Worm (Caenorhabditis elegans) whole organism, L2 larva: ENCODE measurements around the gene sre-10.
A peak's percentile ranks its signal among the peaks of the same experiment; 100 is the strongest.

Experiments
- C34F6.9 ChIP-seq: fragments of 150-350 bp; optimal IDR thresholded peaks from 2 replicates; lab custom pipeline; 2014; ENCODE audit warnings: missing biosample characterization, missing genetic modification characterization
- R02D3.7 ChIP-seq: fragments of 150-350 bp; optimal IDR thresholded peaks from 2 replicates; lab custom pipeline; 2014; ENCODE audit warnings: missing biosample characterization, missing genetic modification characterization
- Y55F3AM.14 ChIP-seq: fragments of 200-800 bp; sonication (Bioruptor generic); optimal IDR thresholded peaks from 2 replicates; lab custom pipeline; 2018; ENCODE audit warnings: mild to moderate bottlenecking, missing genetic modification characterization, missing compliant biosample characterization
- alr-1 ChIP-seq: fragments of 150-350 bp; optimal IDR thresholded peaks from 2 replicates; lab custom pipeline; 2014; ENCODE audit warnings: missing biosample characterization, missing genetic modification characterization
- aly-2 ChIP-seq: fragments of 150-350 bp; optimal IDR thresholded peaks from 2 replicates; lab custom pipeline; 2014; ENCODE audit warnings: missing biosample characterization, missing genetic modification characterization
- ama-1 ChIP-seq: fragments of 150-350 bp; optimal IDR thresholded peaks from 2 replicates; lab custom pipeline; 2018; ENCODE audit warnings: inconsistent platforms
- blmp-1 ChIP-seq: sonication (generic microtip); optimal IDR thresholded peaks from 2 replicates; lab custom pipeline; 2017; ENCODE audit warnings: missing genetic modification characterization, mild to moderate bottlenecking, missing compliant biosample characterization, antibody characterized with exemption, moderate library complexity; ENCODE audit not compliant: insufficient read depth
- ceh-16 ChIP-seq: fragments of 150-350 bp; optimal IDR thresholded peaks from 2 replicates; lab custom pipeline; 2014; ENCODE audit warnings: missing biosample characterization, missing genetic modification characterization
- ceh-82 ChIP-seq: fragments of 150-350 bp; optimal IDR thresholded peaks from 2 replicates; lab custom pipeline; 2014; ENCODE audit warnings: missing biosample characterization, missing genetic modification characterization
- crh-2 ChIP-seq: sonication (generic microtip); optimal IDR thresholded peaks from 2 replicates; lab custom pipeline; 2017; ENCODE audit warnings: missing biosample characterization, missing genetic modification characterization
- dmd-4 ChIP-seq: sonication (generic microtip); optimal IDR thresholded peaks from 2 replicates; lab custom pipeline; 2017; ENCODE audit warnings: missing biosample characterization, missing genetic modification characterization
- elt-1 ChIP-seq: fragments of 150-350 bp; optimal IDR thresholded peaks from 2 replicates; lab custom pipeline; 2014; ENCODE audit warnings: missing biosample characterization, missing genetic modification characterization
- fos-1 ChIP-seq: fragments of 150-350 bp; optimal IDR thresholded peaks from 2 replicates; lab custom pipeline; 2014; ENCODE audit warnings: missing biosample characterization, missing genetic modification characterization
- gmeb-1 ChIP-seq: fragments of 150-350 bp; optimal IDR thresholded peaks from 2 replicates; lab custom pipeline; 2014; ENCODE audit warnings: missing biosample characterization, missing genetic modification characterization
- lin-11 ChIP-seq: fragments of 150-350 bp; sonication (generic microtip); optimal IDR thresholded peaks from 2 replicates; lab custom pipeline; 2014; ENCODE audit warnings: missing biosample characterization, missing genetic modification characterization, inconsistent platforms, mixed read lengths
- lin-13 ChIP-seq: fragments of 150-350 bp; optimal IDR thresholded peaks from 2 replicates; lab custom pipeline; 2014; ENCODE audit warnings: missing biosample characterization, missing genetic modification reagents, missing genetic modification characterization
- lsy-2 ChIP-seq, 2 experiments: fragments of 150-350 bp in 1 of 2; sonication (generic microtip) in 1 of 2; optimal IDR thresholded peaks; 2 replicates each; lab custom pipeline; 2014 to 2017; ENCODE audit warnings: missing biosample characterization in 2 of 2, missing genetic modification characterization in 2 of 2
- mab-5 ChIP-seq: fragments of 150-350 bp; optimal IDR thresholded peaks from 2 replicates; lab custom pipeline; 2014; ENCODE audit warnings: missing biosample characterization, missing genetic modification characterization
- mbf-1 ChIP-seq: sonication (generic microtip); optimal IDR thresholded peaks from 2 replicates; lab custom pipeline; 2017; ENCODE audit warnings: missing biosample characterization, missing genetic modification characterization
- mdl-1 ChIP-seq, 2 experiments: fragments of 150-350 bp in 1 of 2; sonication (generic microtip) in 1 of 2; optimal IDR thresholded peaks; 2 replicates each; lab custom pipeline; 2017; ENCODE audit warnings: missing biosample characterization in 2 of 2, missing genetic modification characterization in 2 of 2
- nhr-11 ChIP-seq: fragments of 150-350 bp; optimal IDR thresholded peaks from 2 replicates; lab custom pipeline; 2014; ENCODE audit warnings: missing biosample characterization, missing genetic modification characterization
- nhr-12 ChIP-seq: fragments of 150-350 bp; optimal IDR thresholded peaks from 2 replicates; lab custom pipeline; 2014; ENCODE audit warnings: missing biosample characterization, missing genetic modification characterization
- nhr-21 ChIP-seq: fragments of 150-350 bp; optimal IDR thresholded peaks from 2 replicates; lab custom pipeline; 2014; ENCODE audit warnings: missing biosample characterization, missing genetic modification characterization
- nhr-23 ChIP-seq: fragments of 150-350 bp; optimal IDR thresholded peaks from 2 replicates; lab custom pipeline; 2014; ENCODE audit warnings: missing biosample characterization, missing genetic modification reagents, missing genetic modification characterization
- nhr-237 ChIP-seq: fragments of 150-350 bp; optimal IDR thresholded peaks from 2 replicates; lab custom pipeline; 2014; ENCODE audit warnings: missing biosample characterization, missing genetic modification characterization
- nhr-6 ChIP-seq: fragments of 150-350 bp; optimal IDR thresholded peaks from 2 replicates; lab custom pipeline; 2014; ENCODE audit warnings: missing biosample characterization, missing genetic modification characterization
- nhr-77 ChIP-seq: fragments of 150-350 bp; optimal IDR thresholded peaks from 2 replicates; lab custom pipeline; 2014; ENCODE audit warnings: missing biosample characterization, missing genetic modification characterization
- sem-4 ChIP-seq: fragments of 150-350 bp; optimal IDR thresholded peaks from 2 replicates; lab custom pipeline; 2014; ENCODE audit warnings: missing biosample characterization, missing genetic modification reagents, missing genetic modification characterization
- skn-1 ChIP-seq: sonication (generic microtip); optimal IDR thresholded peaks from 2 replicates; lab custom pipeline; 2017; ENCODE audit warnings: missing biosample characterization, missing genetic modification characterization
- sma-3 ChIP-seq: sonication (generic microtip); optimal IDR thresholded peaks from 2 replicates; lab custom pipeline; 2016; ENCODE audit warnings: missing genetic modification reagents, missing genetic modification characterization, missing compliant biosample characterization
- snpc-4 ChIP-seq: fragments of 150-350 bp; optimal IDR thresholded peaks from 2 replicates; lab custom pipeline; 2014; ENCODE audit warnings: missing biosample characterization, missing genetic modification characterization
- unc-39 ChIP-seq: fragments of 150-350 bp; optimal IDR thresholded peaks from 2 replicates; lab custom pipeline; 2014; ENCODE audit warnings: missing biosample characterization, missing genetic modification characterization
- unc-55 ChIP-seq: fragments of 150-350 bp; sonication (generic microtip); optimal IDR thresholded peaks from 3 replicates; lab custom pipeline; 2014; ENCODE audit warnings: missing biosample characterization, missing genetic modification reagents, missing genetic modification characterization
- unc-62 ChIP-seq: fragments of 150-350 bp; optimal IDR thresholded peaks from 2 replicates; lab custom pipeline; 2014; ENCODE audit warnings: missing biosample characterization, missing genetic modification reagents, missing genetic modification characterization
- ztf-11 ChIP-seq: sonication (generic microtip); optimal IDR thresholded peaks from 2 replicates; lab custom pipeline; 2017; ENCODE audit warnings: missing biosample characterization, missing genetic modification characterization

sre-10 gene

ce11 chrV:7141864-7142263, 9.5 kb downstream of the sre-10 start, which contains the start of gene ugt-40:
TSS of gene ugt-40 (minus strand) at chrV:7141964.
- TF ChIP-seq blmp-1 (tag; lab: Kevin White, UChicago) = no peak
- TF ChIP-seq dmd-4 = no peak
- no peak for TF ChIP-seq lin-11 (tag; lab: Kevin White, UChicago)
- TF ChIP-seq nhr-11 (tag; lab: Kevin White, UChicago) = no peak
- TF ChIP-seq crh-2 (tag; lab: Kevin White, UChicago) = no peak
- TF ChIP-seq unc-62 (GFP tag; lab: Kevin White, UChicago) = no peak
- no peak for TF ChIP-seq alr-1 (tag; lab: Kevin White, UChicago)
- TF ChIP-seq nhr-23 (tag; lab: Kevin White, UChicago) = no peak

- peak; percentile 87 for TF ChIP-seq snpc-4
- TF ChIP-seq lsy-2 (tag; optimal IDR thresholded peaks at IDR 0.05; lab: Kevin White, UChicago) = no peak
- peak; percentile 11 for TF ChIP-seq fos-1 (tag; lab: Kevin White, UChicago)
- TF ChIP-seq mbf-1 (tag; lab: Kevin White, UChicago) = no peak
- TF ChIP-seq unc-55 (GFP tag; lab: Kevin White, UChicago) = no peak
- no peak for TF ChIP-seq sem-4 (tag; lab: Kevin White, UChicago)
- TF ChIP-seq C34F6.9 (tag; lab: Kevin White, UChicago) = no peak
These were observed 10.3 kb downstream of the sre-10 start for ce11 chrV:7142661-7143060.

DNA sequence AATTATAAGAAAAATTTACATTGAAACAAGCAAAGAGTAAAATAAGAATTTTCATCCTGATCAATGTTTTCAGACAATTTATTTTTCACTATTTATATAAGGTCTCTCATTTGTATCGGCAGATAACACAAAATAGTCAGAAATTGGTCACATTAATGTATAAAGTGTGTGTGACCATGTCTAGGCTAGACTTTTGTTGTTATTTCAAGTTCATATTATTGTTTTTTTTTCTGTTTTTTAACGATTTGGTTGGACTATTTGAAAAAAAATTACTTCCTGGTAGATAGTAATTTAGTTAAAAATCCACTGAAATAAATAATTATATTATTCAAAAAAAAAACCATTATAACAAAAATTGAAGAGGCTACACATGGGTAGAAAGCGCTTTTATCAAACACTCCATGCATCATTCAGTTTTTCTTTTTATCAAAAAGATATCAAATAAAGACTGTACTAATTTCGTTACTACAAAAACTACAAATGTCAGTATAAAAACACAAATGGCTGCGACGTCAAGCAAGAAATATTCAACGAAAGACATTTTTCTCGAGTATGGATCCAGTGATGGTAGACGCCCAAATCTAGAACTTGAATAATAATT, 13.0 kb downstream of the sre-10 start, which contains the start of gene ugt-37:
TSS of gene ugt-37 (minus strand) at position 69 of the 601 bp plus-strand sequence.
- TF ChIP-seq C34F6.9 (tag; lab: Kevin White, UChicago) (no peak), sem-4 (tag; lab: Kevin White, UChicago) (no peak), mab-5 (no peak), nhr-77 (tag; lab: Kevin White, UChicago) (no peak), nhr-23 (tag; lab: Kevin White, UChicago) (no peak), ama-1 (lab: Kevin White, UChicago) (no peak), ceh-82 (no peak), fos-1 (tag; lab: Kevin White, UChicago) (no peak), nhr-6 (tag; lab: Kevin White, UChicago) (no peak), unc-55 (GFP tag; lab: Kevin White, UChicago) (no peak), alr-1 (tag; lab: Kevin White, UChicago) (no peak)

- TF ChIP-seq skn-1 (tag; lab: Kevin White, UChicago) (no peak), nhr-21 (tag; lab: Kevin White, UChicago) (no peak), Y55F3AM.14 (no peak), mab-5 (no peak), nhr-12 (tag; lab: Kevin White, UChicago) (no peak), fos-1 (tag; lab: Kevin White, UChicago) (no peak), elt-1 (no peak), C34F6.9 (tag; lab: Kevin White, UChicago) (no peak), snpc-4 (no peak), nhr-237 (no peak), dmd-4 (no peak), ceh-82 (no peak), lin-13 (GFP tag; lab: Kevin White, UChicago) (no peak)
These were observed 15.0 kb downstream of the sre-10 start, which contains the start of gene ugt-38 for ce11 chrV:7147370-7147769. TSS of gene ugt-38 (minus strand) at chrV:7147470.

DNA sequence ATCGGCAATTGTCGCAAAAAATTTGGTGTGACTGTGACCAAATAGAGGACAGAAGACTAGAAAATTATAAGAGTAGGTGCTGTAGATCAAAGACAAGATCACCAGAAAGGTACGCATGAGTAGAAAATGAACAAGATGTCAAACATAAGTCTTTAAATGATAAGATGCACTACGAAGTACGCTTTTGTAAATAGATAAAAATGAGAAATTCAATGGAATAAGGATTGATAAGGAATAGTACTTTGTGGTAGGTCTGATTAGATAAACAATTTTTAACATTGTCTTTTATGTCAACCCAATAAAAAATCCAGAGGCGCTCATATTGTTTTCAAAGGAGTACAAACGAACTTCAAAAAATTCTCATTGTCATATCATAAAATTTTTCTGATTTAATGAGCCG, 18.2 kb downstream of the sre-10 start, which contains the start of gene F10D2.8:
TSS of gene F10D2.8 (minus strand) at position 145 of the 400 bp plus-strand sequence.
- TF ChIP-seq R02D3.7 (no peak), lin-13 (GFP tag; lab: Kevin White, UChicago) (no peak), dmd-4 (no peak), nhr-77 (tag; lab: Kevin White, UChicago) (no peak), unc-39 (tag; lab: Kevin White, UChicago) (no peak), mab-5 (no peak), mdl-1 (tag; optimal IDR thresholded peaks at IDR 0.05; lab: Kevin White, UChicago) (no peak), lsy-2 (tag; optimal IDR thresholded peaks at IDR 0.05; lab: Kevin White, UChicago) (no peak), ceh-16 (tag; lab: Kevin White, UChicago) (no peak), nhr-12 (tag; lab: Kevin White, UChicago) (no peak), unc-62 (GFP tag; lab: Kevin White, UChicago) (no peak), sma-3 (GFP tag; lab: Kevin White, UChicago) (no peak), aly-2 (no peak), fos-1 (tag; lab: Kevin White, UChicago) (peak; percentile 77), ztf-11 (tag; lab: Kevin White, UChicago) (no peak), ama-1 (lab: Kevin White, UChicago) (no peak), sem-4 (tag; lab: Kevin White, UChicago) (no peak), gmeb-1 (tag; lab: Kevin White, UChicago) (peak; percentile 6)
- TF ChIP-seq, all 48 proteins: peak for 2
